Fruit fly (Drosophila melanogaster): ENCODE measurements around the gene Cse1.

The Cse1 gene

dm6 chr2L:16819714-16820113, 5.3 kb downstream of the Cse1 start (continued):
- TF ChIP-seq CG11398 (GFP tag; optimal IDR thresholded peaks at IDR 0.05), result no peak
- no peak for TF ChIP-seq luna (GFP tag; optimal IDR thresholded peaks at IDR 0.05)
- no peak for TF ChIP-seq CG17612 (GFP tag; IDR thresholded peaks at IDR 0.05)
- no peak for TF ChIP-seq NfI (GFP tag; optimal IDR thresholded peaks at IDR 0.05)
- TF ChIP-seq NK7.1 (GFP tag; optimal IDR thresholded peaks at IDR 0.05), result no peak
- TF ChIP-seq jing (GFP tag; optimal IDR thresholded peaks at IDR 0.05), result no peak
- TF ChIP-seq hb (GFP tag; IDR thresholded peaks at IDR 0.05; ENCODE audit: partially characterized antibody), result no peak
- TF ChIP-seq CG7556 (GFP tag; optimal IDR thresholded peaks at IDR 0.05), result no peak
- TF ChIP-seq ken (GFP tag; IDR thresholded peaks at IDR 0.05), result no peak
- TF ChIP-seq ro (GFP tag; IDR thresholded peaks at IDR 0.05), result no peak
- no peak for TF ChIP-seq CG18476 (GFP tag; optimal IDR thresholded peaks at IDR 0.05)
- peak; percentile 20 for TF ChIP-seq CG8924 (tag; optimal IDR thresholded peaks at IDR 0.05)
- no peak for TF ChIP-seq CG4820 (GFP tag; optimal IDR thresholded peaks at IDR 0.05)
- TF ChIP-seq D (optimal IDR thresholded peaks at IDR 0.05), result no peak
- no peak for TF ChIP-seq D (GFP tag; optimal IDR thresholded peaks at IDR 0.05)
- no peak for TF ChIP-seq CG14860 (GFP tag; IDR thresholded peaks at IDR 0.05; ENCODE audit: partially characterized antibody)
- no peak for TF ChIP-seq Bgb (GFP tag; IDR thresholded peaks at IDR 0.05; ENCODE audit: partially characterized antibody)
- TF ChIP-seq CG3281 (GFP tag; optimal IDR thresholded peaks at IDR 0.05), result peak; percentile 65
- TF ChIP-seq toy (GFP tag; IDR thresholded peaks at IDR 0.05), result no peak
- TF ChIP-seq CG13624 (GFP tag; optimal IDR thresholded peaks at IDR 0.05), result no peak
- no peak for TF ChIP-seq CG1024 (GFP tag; IDR thresholded peaks at IDR 0.05)
- no peak for TF ChIP-seq dysf (GFP tag; IDR thresholded peaks at IDR 0.05)
- no peak for TF ChIP-seq ttk (GFP tag; IDR thresholded peaks at IDR 0.05)
- no peak for TF ChIP-seq knrl (GFP tag; IDR thresholded peaks at IDR 0.05; ENCODE audit: partially characterized antibody)
- TF ChIP-seq CG4282 (GFP tag; optimal IDR thresholded peaks at IDR 0.05), result no peak
- TF ChIP-seq ind (GFP tag; optimal IDR thresholded peaks at IDR 0.05), result no peak
- no peak for TF ChIP-seq CG17829 (tag; optimal IDR thresholded peaks at IDR 0.05)
- no peak for TF ChIP-seq hkb (optimal IDR thresholded peaks at IDR 0.05)
- no peak for TF ChIP-seq hkb (GFP tag; IDR thresholded peaks at IDR 0.05)
- no peak for TF ChIP-seq CG30403 (GFP tag; optimal IDR thresholded peaks at IDR 0.05)
- TF ChIP-seq ATbp (GFP tag; optimal IDR thresholded peaks at IDR 0.05), result peak; percentile 15
- no peak for TF ChIP-seq chn (GFP tag; optimal IDR thresholded peaks at IDR 0.05)
- TF ChIP-seq Atf3 (GFP tag; optimal IDR thresholded peaks at IDR 0.05), result no peak
- no peak for TF ChIP-seq Hr39 (optimal IDR thresholded peaks at IDR 0.05)
- peak; percentile 30 for TF ChIP-seq Hey (tag; optimal IDR thresholded peaks at IDR 0.05)
- TF ChIP-seq CG33213 (GFP tag; optimal IDR thresholded peaks at IDR 0.05), result no peak
- peak; percentile 79 for TF ChIP-seq CG13296 (GFP tag; optimal IDR thresholded peaks at IDR 0.05)
- TF ChIP-seq psq (GFP tag; optimal IDR thresholded peaks at IDR 0.05), result no peak
- no peak for TF ChIP-seq CG17912 (GFP tag; optimal IDR thresholded peaks at IDR 0.05)
- TF ChIP-seq Optix (GFP tag; IDR thresholded peaks at IDR 0.05), result no peak
- no peak for TF ChIP-seq CG3407 (GFP tag; optimal IDR thresholded peaks at IDR 0.05)
- TF ChIP-seq sc (optimal IDR thresholded peaks at IDR 0.05), result no peak
- no peak for TF ChIP-seq sc (GFP tag; optimal IDR thresholded peaks at IDR 0.05)
- no peak for TF ChIP-seq CG12744 (GFP tag; optimal IDR thresholded peaks at IDR 0.05)
- no peak for TF ChIP-seq CG16863 (GFP tag; optimal IDR thresholded peaks at IDR 0.05)
- peak; percentile 77 for TF ChIP-seq B-H2 (GFP tag; optimal IDR thresholded peaks at IDR 0.05)
- TF ChIP-seq sisA (GFP tag; IDR thresholded peaks at IDR 0.05), result no peak
- TF ChIP-seq so (GFP tag; IDR thresholded peaks at IDR 0.05), result no peak
- TF ChIP-seq NC2β (GFP tag; optimal IDR thresholded peaks at IDR 0.05), result no peak
- TF ChIP-seq CG12071 (GFP tag; optimal IDR thresholded peaks at IDR 0.05), result peak; percentile 28
- no peak for TF ChIP-seq mld (GFP tag; IDR thresholded peaks at IDR 0.05; ENCODE audit: partially characterized antibody)
- peak; percentile 48 for TF ChIP-seq CG15269 (tag; optimal IDR thresholded peaks at IDR 0.05)
- no peak for TF ChIP-seq CG15011 (GFP tag; optimal IDR thresholded peaks at IDR 0.05)
- no peak for TF ChIP-seq CG4360 (GFP tag; IDR thresholded peaks at IDR 0.05)
